Fruit fly (Drosophila melanogaster) whole organism, prepupa: Measurements from ENCODE around the gene Cdep.

Source experiments
- Blimp-1 ChIP-seq: fragments of 200-800 bp; sonication (Bioruptor generic); optimal IDR thresholded peaks from 3 replicates; lab custom pipeline; 2017; ENCODE audit warnings: missing biosample characterization, missing genetic modification characterization, mild to moderate bottlenecking, moderate library complexity, missing genetic modification reagents
- CG10631 ChIP-seq: fragments of 200-800 bp; sonication (Bioruptor generic); optimal IDR thresholded peaks from 2 replicates; lab custom pipeline; 2016; ENCODE audit warnings: missing biosample characterization, missing genetic modification characterization
- CG10669 ChIP-seq: fragments of 200-800 bp; sonication (Bioruptor generic); optimal IDR thresholded peaks from 3 replicates; lab custom pipeline; 2018; ENCODE audit warnings: missing biosample characterization, mild to moderate bottlenecking, missing genetic modification characterization, moderate library complexity
- CG11902 ChIP-seq: fragments of 200-800 bp; sonication (Bioruptor generic); optimal IDR thresholded peaks from 3 replicates; lab custom pipeline; 2016; ENCODE audit warnings: missing biosample characterization, missing genetic modification characterization
- CG15336 ChIP-seq: fragments of 200-800 bp; sonication (Bioruptor generic); IDR thresholded peaks from 2 replicates; pipeline ENCODE4 v1.3.6; 2022; ENCODE audit warnings: missing biosample characterization, missing genetic modification characterization
- CG1621 ChIP-seq: fragments of 200-800 bp; sonication (Bioruptor generic); optimal IDR thresholded peaks from 3 replicates; lab custom pipeline; 2018; ENCODE audit warnings: missing biosample characterization, mild to moderate bottlenecking, missing genetic modification characterization
- CG16779 ChIP-seq: fragments of 200-800 bp; sonication (Bioruptor generic); optimal IDR thresholded peaks from 3 replicates; lab custom pipeline; 2017; ENCODE audit warnings: missing biosample characterization, mild to moderate bottlenecking, missing genetic modification characterization
- CG3032 ChIP-seq: fragments of 200-800 bp; optimal IDR thresholded peaks from 2 replicates; lab custom pipeline; 2019; ENCODE audit warnings: missing biosample characterization, mild to moderate bottlenecking, missing genetic modification characterization, moderate library complexity
- CG32006 ChIP-seq: fragments of 200-800 bp; sonication (Bioruptor generic); optimal IDR thresholded peaks from 3 replicates; lab custom pipeline; 2017; ENCODE audit warnings: missing biosample characterization, mild to moderate bottlenecking, missing genetic modification characterization
- CG34406 ChIP-seq: fragments of 200-800 bp; sonication (Bioruptor generic); optimal IDR thresholded peaks from 3 replicates; lab custom pipeline; 2016; ENCODE audit warnings: missing biosample characterization, missing genetic modification characterization
- CG3919 ChIP-seq: fragments of 200-800 bp; sonication (Bioruptor generic); optimal IDR thresholded peaks from 3 replicates; lab custom pipeline; 2016; ENCODE audit warnings: missing biosample characterization, missing genetic modification characterization
- CG4318 ChIP-seq: fragments of 200-800 bp; sonication (Bioruptor generic); optimal IDR thresholded peaks from 3 replicates; lab custom pipeline; 2017; ENCODE audit warnings: missing biosample characterization, mild to moderate bottlenecking, missing genetic modification characterization
- CG6163 ChIP-seq: fragments of 200-800 bp; sonication (Bioruptor generic); IDR thresholded peaks from 3 replicates; pipeline ENCODE4 v1.3.6; 2022; ENCODE audit warnings: missing biosample characterization, missing genetic modification characterization
- CG6276 ChIP-seq: fragments of 200-800 bp; sonication (Bioruptor generic); optimal IDR thresholded peaks from 2 replicates; lab custom pipeline; 2017; ENCODE audit warnings: missing biosample characterization, mild to moderate bottlenecking, missing genetic modification characterization
- CG6808 ChIP-seq: fragments of 200-800 bp; sonication (Bioruptor generic); optimal IDR thresholded peaks from 3 replicates; lab custom pipeline; 2017; ENCODE audit warnings: missing biosample characterization, missing genetic modification characterization, mild to moderate bottlenecking, moderate library complexity, missing genetic modification reagents
- CG6854 ChIP-seq: fragments of 200-800 bp; sonication (Bioruptor generic); optimal IDR thresholded peaks from 2 replicates; lab custom pipeline; 2017; ENCODE audit warnings: missing biosample characterization, mild to moderate bottlenecking, missing genetic modification characterization
- CG8119 ChIP-seq: fragments of 200-800 bp; sonication (Bioruptor generic); IDR thresholded peaks from 3 replicates; pipeline ENCODE4 v1.3.6; 2022; ENCODE audit warnings: missing biosample characterization, missing genetic modification characterization
- CG8632 ChIP-seq: fragments of 200-800 bp; sonication (Bioruptor generic); optimal IDR thresholded peaks from 3 replicates; lab custom pipeline; 2016; ENCODE audit warnings: missing biosample characterization, missing genetic modification characterization
- Eip75B ChIP-seq: fragments of 200-800 bp; sonication (Bioruptor generic); optimal IDR thresholded peaks from 3 replicates; lab custom pipeline; 2016; ENCODE audit warnings: missing biosample characterization, missing genetic modification characterization
- Eip78C ChIP-seq: fragments of 200-800 bp; sonication (Bioruptor generic); peaks from one replicate; lab custom pipeline; 2016; ENCODE audit warnings: missing biosample characterization, missing genetic modification characterization
- Eip93F ChIP-seq: fragments of 200-800 bp; sonication (Bioruptor generic); optimal IDR thresholded peaks from 2 replicates; lab custom pipeline; 2016; ENCODE audit warnings: missing biosample characterization, mild to moderate bottlenecking, missing genetic modification characterization
- Ets96B ChIP-seq: fragments of 200-800 bp; optimal IDR thresholded peaks from 2 replicates; lab custom pipeline; 2019; ENCODE audit warnings: missing biosample characterization, mild to moderate bottlenecking, missing genetic modification characterization, moderate library complexity
- Gug ChIP-seq: fragments of 200-800 bp; sonication (Bioruptor generic); IDR thresholded peaks from 2 replicates; pipeline ENCODE4 v1.3.6; 2022; ENCODE audit warnings: missing biosample characterization, missing genetic modification characterization
- Hr38 ChIP-seq: sonication (Bioruptor generic); optimal IDR thresholded peaks from 2 replicates; lab custom pipeline; 2016; ENCODE audit warnings: missing biosample characterization, missing genetic modification characterization
- Hr39 ChIP-seq: fragments of 200-800 bp; sonication (Bioruptor generic); optimal IDR thresholded peaks from 2 replicates; lab custom pipeline; 2016; ENCODE audit warnings: missing biosample characterization, missing genetic modification characterization
- Hr4 ChIP-seq: fragments of 200-800 bp; sonication (Bioruptor generic); optimal IDR thresholded peaks from 3 replicates; lab custom pipeline; 2016; ENCODE audit warnings: missing biosample characterization, missing genetic modification characterization
- Met ChIP-seq: fragments of 200-800 bp; sonication (Bioruptor generic); optimal IDR thresholded peaks from 3 replicates; lab custom pipeline; 2016; ENCODE audit warnings: missing biosample characterization, missing genetic modification characterization
- OdsH ChIP-seq: fragments of 200-800 bp; sonication (Bioruptor generic); optimal IDR thresholded peaks from 3 replicates; lab custom pipeline; 2016; ENCODE audit warnings: missing biosample characterization, missing genetic modification characterization
- Smox ChIP-seq: fragments of 200-800 bp; sonication (Bioruptor generic); optimal IDR thresholded peaks from 3 replicates; lab custom pipeline; 2016; ENCODE audit warnings: missing biosample characterization, missing genetic modification characterization
- Sox102F ChIP-seq: fragments of 200-800 bp; sonication (Bioruptor generic); optimal IDR thresholded peaks from 2 replicates; lab custom pipeline; 2016; ENCODE audit warnings: missing biosample characterization, mild to moderate bottlenecking, missing genetic modification characterization
- Sox15 ChIP-seq: fragments of 200-800 bp; sonication (Bioruptor generic); optimal IDR thresholded peaks from 3 replicates; lab custom pipeline; 2016; ENCODE audit warnings: missing biosample characterization, missing genetic modification characterization
- achi ChIP-seq: fragments of 200-800 bp; sonication (Bioruptor generic); optimal IDR thresholded peaks from 3 replicates; lab custom pipeline; 2016; ENCODE audit warnings: missing biosample characterization, missing genetic modification characterization
- acj6 ChIP-seq: fragments of 200-800 bp; sonication (Bioruptor generic); optimal IDR thresholded peaks from 3 replicates; lab custom pipeline; 2016; ENCODE audit warnings: missing biosample characterization, missing genetic modification characterization
- cyc ChIP-seq: fragments of 200-800 bp; sonication (Bioruptor generic); optimal IDR thresholded peaks from 3 replicates; lab custom pipeline; 2016; ENCODE audit warnings: missing biosample characterization, missing genetic modification characterization
- dsx ChIP-seq: fragments of 200-800 bp; optimal IDR thresholded peaks from 3 replicates; lab custom pipeline; 2019; ENCODE audit warnings: missing biosample characterization, mild to moderate bottlenecking, missing genetic modification characterization, moderate library complexity; ENCODE audit not compliant: poor library complexity, severe bottlenecking
- esn ChIP-seq: fragments of 200-800 bp; sonication (Bioruptor generic); optimal IDR thresholded peaks from 2 replicates; lab custom pipeline; 2016; ENCODE audit warnings: missing biosample characterization, mild to moderate bottlenecking, missing genetic modification characterization, moderate library complexity
- fd59A ChIP-seq: fragments of 200-800 bp; sonication (Bioruptor generic); optimal IDR thresholded peaks from 2 replicates; lab custom pipeline; 2017; ENCODE audit warnings: missing biosample characterization, mild to moderate bottlenecking, missing genetic modification characterization, missing genetic modification reagents
- fd85E ChIP-seq: fragments of 200-800 bp; sonication (Bioruptor generic); optimal IDR thresholded peaks from 3 replicates; lab custom pipeline; 2016; ENCODE audit warnings: missing biosample characterization, missing genetic modification characterization
- lz ChIP-seq: fragments of 200-800 bp; sonication (Bioruptor generic); optimal IDR thresholded peaks from 3 replicates; lab custom pipeline; 2016; ENCODE audit warnings: missing biosample characterization, missing genetic modification characterization
- net ChIP-seq: fragments of 200-800 bp; sonication (Bioruptor generic); optimal IDR thresholded peaks from 3 replicates; lab custom pipeline; 2016; ENCODE audit warnings: missing biosample characterization, missing genetic modification characterization
- pdm3 ChIP-seq: fragments of 200-800 bp; sonication (Bioruptor generic); optimal IDR thresholded peaks from 3 replicates; lab custom pipeline; 2016; ENCODE audit warnings: missing biosample characterization, missing genetic modification characterization
- salr ChIP-seq, 2 experiments: fragments of 200-800 bp; sonication (Bioruptor generic); optimal IDR thresholded peaks; 3 replicates each; lab custom pipeline; 2016 to 2018; ENCODE audit warnings: missing biosample characterization in 2 of 2, missing genetic modification characterization in 2 of 2, mild to moderate bottlenecking in 1 of 2
- spab ChIP-seq: fragments of 200-800 bp; sonication (Bioruptor generic); optimal IDR thresholded peaks from 2 replicates; lab custom pipeline; 2017; ENCODE audit warnings: missing biosample characterization, mild to moderate bottlenecking, missing genetic modification characterization, missing genetic modification reagents
- ss ChIP-seq, 2 experiments: fragments of 200-800 bp; sonication (Bioruptor generic); optimal IDR thresholded peaks; 2 replicates in 1 of 2; 3 replicates in 1 of 2; lab custom pipeline; 2017 to 2018; ENCODE audit warnings: mild to moderate bottlenecking in 2 of 2, missing biosample characterization in 2 of 2, missing genetic modification characterization in 2 of 2, moderate library complexity in 1 of 2
- svp ChIP-seq: fragments of 200-800 bp; sonication (Bioruptor generic); peaks from one replicate; lab custom pipeline; 2016; ENCODE audit warnings: missing biosample characterization, missing genetic modification characterization
- vri ChIP-seq: fragments of 200-800 bp; sonication (Bioruptor generic); optimal IDR thresholded peaks from 3 replicates; lab custom pipeline; 2016; ENCODE audit warnings: missing biosample characterization, mild to moderate bottlenecking, missing genetic modification characterization

Cdep gene

dm6 chr3R:4913181-4913580 lies 2.8 kb downstream of the Cdep start (continued):
- TF ChIP-seq CG34406 (no peak), fd85E (no peak), Ets96B (no peak), Blimp-1 (GFP tag; lab: Kevin White, UChicago) (no peak), net (peak; percentile 7), spab (GFP tag; lab: Kevin White, UChicago) (no peak), CG1621 (tag; lab: Kevin White, UChicago) (no peak), CG6276 (GFP tag; lab: Kevin White, UChicago) (no peak), lz (GFP tag; lab: Kevin White, UChicago) (peak; percentile 15), svp (GFP tag; lab: Kevin White, UChicago) (peak; percentile 87), CG3919 (GFP tag; lab: Kevin White, UChicago) (no peak), Sox102F (peak; percentile 27), CG32006 (GFP tag; lab: Kevin White, UChicago) (peak; percentile 51), ss (GFP tag; optimal IDR thresholded peaks at IDR 0.05; lab: Kevin White, UChicago) (no peak), Sox15 (GFP tag; lab: Kevin White, UChicago) (no peak), Hr38 (no peak), acj6 (GFP tag; lab: Kevin White, UChicago) (peak; percentile 35), pdm3 (GFP tag; lab: Kevin White, UChicago) (no peak), CG6808 (no peak), Eip78C (GFP tag; lab: Kevin White, UChicago) (peak; percentile 66), Eip75B (GFP tag; lab: Kevin White, UChicago) (peak; percentile 8), vri (GFP tag; lab: Kevin White, UChicago) (no peak), CG11902 (GFP tag; lab: Kevin White, UChicago) (no peak), dsx (GFP tag; lab: Kevin White, UChicago) (no peak), CG8632 (GFP tag; lab: Kevin White, UChicago) (no peak), OdsH (peak; percentile 16)

dm6 chr3R:4914439-4914880 lies 4.1 kb downstream of the Cdep start:
- peak; percentile 70 for TF ChIP-seq Eip78C (GFP tag; lab: Kevin White, UChicago)
- no peak for TF ChIP-seq CG16779 (tag; lab: Kevin White, UChicago)
- no peak for TF ChIP-seq lz (GFP tag; lab: Kevin White, UChicago)
- no peak for TF ChIP-seq vri (GFP tag; lab: Kevin White, UChicago)
- TF ChIP-seq Eip75B (GFP tag; lab: Kevin White, UChicago) = no peak
- no peak for TF ChIP-seq Blimp-1 (GFP tag; lab: Kevin White, UChicago)
- TF ChIP-seq Ets96B = no peak
- no peak for TF ChIP-seq spab (GFP tag; lab: Kevin White, UChicago)
- no peak for TF ChIP-seq CG10669
- no peak for TF ChIP-seq Sox15 (GFP tag; lab: Kevin White, UChicago)
- no peak for TF ChIP-seq CG6854 (GFP tag; lab: Kevin White, UChicago)
- no peak for TF ChIP-seq CG10631
- no peak for TF ChIP-seq CG11902 (GFP tag; lab: Kevin White, UChicago)
- no peak for TF ChIP-seq Hr38
- no peak for TF ChIP-seq CG6276 (GFP tag; lab: Kevin White, UChicago)
- TF ChIP-seq Eip93F (GFP tag; lab: Kevin White, UChicago) = no peak
- no peak for TF ChIP-seq CG34406
- TF ChIP-seq acj6 (GFP tag; lab: Kevin White, UChicago) = no peak
- no peak for TF ChIP-seq CG15336 (GFP tag; lab: Robert Waterston, UW)
- TF ChIP-seq OdsH = no peak
- no peak for TF ChIP-seq CG6163 (GFP tag; lab: Robert Waterston, UW)
- no peak for TF ChIP-seq esn
- no peak for TF ChIP-seq CG1621 (tag; lab: Kevin White, UChicago)
- no peak for TF ChIP-seq fd59A
- no peak for TF ChIP-seq CG4318
- no peak for TF ChIP-seq Gug (GFP tag; lab: Robert Waterston, UW)
- TF ChIP-seq svp (GFP tag; lab: Kevin White, UChicago) = peak; percentile 45
- peak; percentile 31 for TF ChIP-seq dsx (GFP tag; lab: Kevin White, UChicago)
- peak; percentile 20 for TF ChIP-seq CG6808
- TF ChIP-seq salr (GFP tag; optimal IDR thresholded peaks at IDR 0.05; lab: Kevin White, UChicago) = peak in 1 of 2 experiments; percentile 1
- TF ChIP-seq fd85E = no peak
- no peak for TF ChIP-seq Hr4 (GFP tag; lab: Kevin White, UChicago)
- no peak for TF ChIP-seq Smox (GFP tag; lab: Kevin White, UChicago)
- peak in 1 of 2 experiments; percentile 81 for TF ChIP-seq ss (GFP tag; optimal IDR thresholded peaks at IDR 0.05; lab: Kevin White, UChicago)
- no peak for TF ChIP-seq CG32006 (GFP tag; lab: Kevin White, UChicago)
- no peak for TF ChIP-seq Met (GFP tag; lab: Kevin White, UChicago)
- no peak for TF ChIP-seq CG8119
- no peak for TF ChIP-seq CG3032 (tag; lab: Kevin White, UChicago)
- TF ChIP-seq Hr39 (GFP tag; lab: Kevin White, UChicago) = no peak
- TF ChIP-seq cyc (GFP tag; lab: Kevin White, UChicago) = no peak
- no peak for TF ChIP-seq Sox102F
- TF ChIP-seq achi (GFP tag; lab: Kevin White, UChicago) = no peak
- peak; percentile 13 for TF ChIP-seq CG3919 (GFP tag; lab: Kevin White, UChicago)
